Fruit fly (Drosophila melanogaster) whole organism, embryonic: Measurements from ENCODE around the gene CG33098.
A peak's percentile ranks its signal among the peaks of the same experiment; 100 is the strongest.

Experiments
- BEAF-32 ChIP-seq: fragments of 200-800 bp; sonication (Bioruptor generic); optimal IDR thresholded peaks from 3 replicates; lab custom pipeline; 2017; ENCODE audit warnings: missing biosample characterization, missing genetic modification characterization, mild to moderate bottlenecking, moderate library complexity, missing genetic modification reagents
- Bteb2 ChIP-seq: fragments of 200-800 bp; sonication (Bioruptor generic); optimal IDR thresholded peaks from 2 replicates; lab custom pipeline; 2016; ENCODE audit warnings: missing biosample characterization, missing genetic modification characterization
- CG10267 ChIP-seq: fragments of 200-800 bp; sonication (Bioruptor generic); optimal IDR thresholded peaks from 2 replicates; lab custom pipeline; 2018; ENCODE audit warnings: missing biosample characterization, mild to moderate bottlenecking, missing genetic modification characterization, moderate library complexity
- CG12155 ChIP-seq: fragments of 200-800 bp; sonication (Bioruptor generic); optimal IDR thresholded peaks from 3 replicates; lab custom pipeline; 2016; ENCODE audit warnings: missing biosample characterization, missing genetic modification characterization
- CG1233 ChIP-seq: fragments of 200-800 bp; sonication (Bioruptor generic); optimal IDR thresholded peaks from 4 replicates; lab custom pipeline; 2018; ENCODE audit warnings: missing biosample characterization, mild to moderate bottlenecking, missing genetic modification characterization
- CG13296 ChIP-seq: fragments of 200-800 bp; sonication (Bioruptor generic); optimal IDR thresholded peaks from 3 replicates; lab custom pipeline; 2018; ENCODE audit warnings: missing biosample characterization, mild to moderate bottlenecking, missing genetic modification characterization
- CG13624 ChIP-seq: fragments of 200-800 bp; sonication (Bioruptor generic); optimal IDR thresholded peaks from 2 replicates; lab custom pipeline; 2016; ENCODE audit warnings: missing biosample characterization, missing genetic modification characterization
- CG15696 ChIP-seq: fragments of 200-800 bp; sonication (Bioruptor generic); optimal IDR thresholded peaks from 2 replicates; lab custom pipeline; 2019; ENCODE audit warnings: missing biosample characterization, mild to moderate bottlenecking, missing genetic modification characterization, moderate library complexity
- CG16813 ChIP-seq: fragments of 200-800 bp; sonication (Bioruptor generic); IDR thresholded peaks from 3 replicates; pipeline ENCODE4 v1.3.6; 2022; ENCODE audit warnings: missing biosample characterization, missing genetic modification characterization; ENCODE audit not compliant: partially characterized antibody
- CG17361 ChIP-seq: fragments of 200-800 bp; sonication (Bioruptor generic); IDR thresholded peaks from 3 replicates; pipeline ENCODE4 v1.3.6; 2022; ENCODE audit warnings: missing biosample characterization, missing genetic modification characterization
- CG17385 ChIP-seq: fragments of 200-800 bp; sonication (Bioruptor generic); optimal IDR thresholded peaks from 3 replicates; lab custom pipeline; 2018; ENCODE audit warnings: missing biosample characterization, mild to moderate bottlenecking, missing genetic modification characterization
- CG2116 ChIP-seq: fragments of 200-800 bp; sonication (Bioruptor generic); optimal IDR thresholded peaks from 3 replicates; lab custom pipeline; 2018; ENCODE audit warnings: missing biosample characterization, mild to moderate bottlenecking, missing genetic modification characterization
- CG34376 ChIP-seq: fragments of 200-800 bp; sonication (Bioruptor generic); optimal IDR thresholded peaks from 2 replicates; lab custom pipeline; 2018; ENCODE audit warnings: missing biosample characterization, mild to moderate bottlenecking, missing genetic modification characterization
- CG4404 ChIP-seq: fragments of 200-800 bp; sonication (Bioruptor generic); IDR thresholded peaks from 2 replicates; pipeline ENCODE4 v1.3.6; 2022; ENCODE audit warnings: missing biosample characterization, missing genetic modification characterization
- CG4617 ChIP-seq: fragments of 200-800 bp; sonication (Bioruptor generic); optimal IDR thresholded peaks from 3 replicates; lab custom pipeline; 2016; ENCODE audit warnings: missing biosample characterization, missing genetic modification characterization, borderline replicate concordance
- CG4820 ChIP-seq: fragments of 200-800 bp; sonication (Bioruptor generic); optimal IDR thresholded peaks from 3 replicates; lab custom pipeline; 2016; ENCODE audit warnings: missing biosample characterization, missing genetic modification characterization
- CG7357 ChIP-seq: fragments of 200-800 bp; sonication (Bioruptor generic); IDR thresholded peaks from 3 replicates; pipeline ENCODE4 v1.3.6; 2022; ENCODE audit warnings: missing biosample characterization, missing genetic modification characterization
- CG9817 ChIP-seq: fragments of 200-800 bp; sonication (Bioruptor generic); optimal IDR thresholded peaks from 2 replicates; lab custom pipeline; 2018; ENCODE audit warnings: missing biosample characterization, mild to moderate bottlenecking, missing genetic modification characterization, moderate library complexity
- Dbx ChIP-seq: fragments of 200-800 bp; sonication (Bioruptor generic); IDR thresholded peaks from 3 replicates; pipeline ENCODE4 v1.3.6; 2022; ENCODE audit warnings: missing biosample characterization, missing genetic modification characterization
- Drgx ChIP-seq: fragments of 200-800 bp; sonication (Bioruptor generic); IDR thresholded peaks from 2 replicates; pipeline ENCODE4 v1.3.6; 2022; ENCODE audit warnings: missing biosample characterization, missing genetic modification characterization
- MTF-1 ChIP-seq: fragments of 200-800 bp; sonication (Bioruptor generic); optimal IDR thresholded peaks from 2 replicates; lab custom pipeline; 2018; ENCODE audit warnings: missing biosample characterization, mild to moderate bottlenecking, missing genetic modification characterization, borderline replicate concordance
- Nf-YA ChIP-seq: fragments of 200-800 bp; sonication (Bioruptor generic); IDR thresholded peaks from 2 replicates; pipeline ENCODE4 v1.3.6; 2022; ENCODE audit warnings: missing biosample characterization, missing genetic modification characterization
- Pdp1 ChIP-seq, 2 experiments: fragments of 200-800 bp; sonication (Bioruptor generic); optimal IDR thresholded peaks; 3 replicates each; lab custom pipeline; 2016; ENCODE audit warnings: missing biosample characterization in 2 of 2, missing genetic modification characterization in 2 of 2, mild to moderate bottlenecking in 1 of 2, moderate library complexity in 1 of 2
- Ravus ChIP-seq: fragments of 200-800 bp; sonication (Bioruptor generic); IDR thresholded peaks from 2 replicates; pipeline ENCODE4 v1.3.6; 2022; ENCODE audit warnings: missing biosample characterization, missing genetic modification characterization
- Scr ChIP-seq: fragments of 200-800 bp; sonication (Bioruptor generic); IDR thresholded peaks from 2 replicates; pipeline ENCODE4 v1.3.6; 2022; ENCODE audit warnings: missing biosample characterization, missing genetic modification characterization; ENCODE audit not compliant: partially characterized antibody
- Ssrp ChIP-seq: fragments of 200-800 bp; sonication (Bioruptor generic); optimal IDR thresholded peaks from 2 replicates; lab custom pipeline; 2018; ENCODE audit warnings: missing biosample characterization, mild to moderate bottlenecking, missing genetic modification characterization, moderate library complexity
- Usf ChIP-seq: fragments of 200-800 bp; sonication (Bioruptor generic); optimal IDR thresholded peaks from 2 replicates; lab custom pipeline; 2017; ENCODE audit warnings: missing genotype, missing biosample characterization, missing genetic modification characterization
- aop ChIP-seq: fragments of 200-800 bp; sonication (Bioruptor generic); IDR thresholded peaks from 2 replicates; pipeline ENCODE4 v1.3.6; 2022; ENCODE audit warnings: missing biosample characterization, missing genetic modification characterization
- ash1 ChIP-seq: fragments of 200-800 bp; sonication (Bioruptor generic); optimal IDR thresholded peaks from 2 replicates; lab custom pipeline; 2018; ENCODE audit warnings: missing biosample characterization, mild to moderate bottlenecking, missing genetic modification characterization
- chinmo ChIP-seq: fragments of 200-800 bp; sonication (Bioruptor generic); IDR thresholded peaks from 4 replicates; pipeline ENCODE4 v1.3.6; 2022; ENCODE audit warnings: missing biosample characterization, missing genetic modification characterization; ENCODE audit not compliant: partially characterized antibody
- dm ChIP-seq: fragments of 200-800 bp; sonication (Bioruptor generic); optimal IDR thresholded peaks from 3 replicates; lab custom pipeline; 2016; ENCODE audit warnings: missing biosample characterization, missing genetic modification characterization
- dysf ChIP-seq: fragments of 200-800 bp; sonication (Bioruptor generic); IDR thresholded peaks from 3 replicates; pipeline ENCODE4 v1.3.6; 2022; ENCODE audit warnings: missing biosample characterization, missing genetic modification characterization
- fu2 ChIP-seq: fragments of 200-800 bp; sonication (Bioruptor generic); optimal IDR thresholded peaks from 2 replicates; lab custom pipeline; 2016; ENCODE audit warnings: missing biosample characterization, missing genetic modification characterization
- gem ChIP-seq: fragments of 200-800 bp; sonication (Bioruptor generic); optimal IDR thresholded peaks from 2 replicates; lab custom pipeline; 2019; ENCODE audit warnings: missing biosample characterization, mild to moderate bottlenecking, missing genetic modification characterization, moderate library complexity
- ind ChIP-seq: fragments of 200-800 bp; sonication (Bioruptor generic); optimal IDR thresholded peaks from 3 replicates; lab custom pipeline; 2016; ENCODE audit warnings: missing biosample characterization, missing genetic modification characterization
- insv ChIP-seq, 2 experiments: fragments of 200-800 bp; sonication (Bioruptor generic); optimal IDR thresholded peaks; 3 replicates each; lab custom pipeline; 2016 to 2018; ENCODE audit warnings: missing biosample characterization in 2 of 2, missing genetic modification characterization in 2 of 2
- knrl ChIP-seq: fragments of 200-800 bp; sonication (Bioruptor generic); IDR thresholded peaks from 3 replicates; pipeline ENCODE4 v1.3.6; 2022; ENCODE audit warnings: missing biosample characterization, missing genetic modification characterization; ENCODE audit not compliant: partially characterized antibody
- lab ChIP-seq: fragments of 200-800 bp; sonication (Bioruptor generic); optimal IDR thresholded peaks from 3 replicates; lab custom pipeline; 2017; ENCODE audit warnings: missing biosample characterization, missing genetic modification characterization, mild to moderate bottlenecking, moderate library complexity, missing genetic modification reagents
- lilli ChIP-seq: fragments of 200-800 bp; sonication (Bioruptor generic); optimal IDR thresholded peaks from 3 replicates; lab custom pipeline; 2016; ENCODE audit warnings: missing biosample characterization, missing genetic modification characterization
- lmd ChIP-seq: fragments of 200-800 bp; sonication (Bioruptor generic); IDR thresholded peaks from 2 replicates; pipeline ENCODE4 v1.3.6; 2022; ENCODE audit warnings: missing biosample characterization, missing genetic modification characterization
- nerfin-2 ChIP-seq: fragments of 200-800 bp; sonication (Bioruptor generic); IDR thresholded peaks from 2 replicates; pipeline ENCODE4 v1.3.6; 2022; ENCODE audit warnings: missing biosample characterization, missing genetic modification characterization; ENCODE audit not compliant: partially characterized antibody
- pita ChIP-seq: fragments of 200-800 bp; sonication (Bioruptor generic); optimal IDR thresholded peaks from 2 replicates; lab custom pipeline; 2017; ENCODE audit warnings: missing biosample characterization, mild to moderate bottlenecking, missing genetic modification characterization
- sd ChIP-seq: fragments of 200-800 bp; sonication (Bioruptor generic); optimal IDR thresholded peaks from 3 replicates; lab custom pipeline; 2018; ENCODE audit warnings: missing biosample characterization, mild to moderate bottlenecking, missing genetic modification characterization, moderate library complexity
- sens-2 ChIP-seq: fragments of 200-800 bp; sonication (Bioruptor generic); IDR thresholded peaks from 2 replicates; pipeline ENCODE4 v1.3.6; 2022; ENCODE audit warnings: missing biosample characterization, missing genetic modification characterization
- sob ChIP-seq: fragments of 200-800 bp; sonication (Bioruptor generic); IDR thresholded peaks from 2 replicates; pipeline ENCODE4 v1.3.6; 2022; ENCODE audit warnings: missing biosample characterization, missing genetic modification characterization
- sug ChIP-seq: fragments of 200-800 bp; optimal IDR thresholded peaks from 2 replicates; lab custom pipeline; 2019; ENCODE audit warnings: missing biosample characterization, mild to moderate bottlenecking, missing genetic modification characterization, moderate library complexity
- tin ChIP-seq: fragments of 200-800 bp; sonication (Bioruptor generic); optimal IDR thresholded peaks from 3 replicates; lab custom pipeline; 2016; ENCODE audit warnings: missing biosample characterization, missing genetic modification characterization
- twi ChIP-seq: fragments of 200-800 bp; optimal IDR thresholded peaks from 2 replicates; lab custom pipeline; 2019; ENCODE audit warnings: missing biosample characterization, mild to moderate bottlenecking, missing genetic modification characterization, moderate library complexity
- vnd ChIP-seq: fragments of 200-800 bp; sonication (Bioruptor generic); IDR thresholded peaks from 3 replicates; pipeline ENCODE4 v1.3.6; 2022; ENCODE audit warnings: missing biosample characterization, missing genetic modification characterization; ENCODE audit not compliant: partially characterized antibody
- zfh2 ChIP-seq: fragments of 200-800 bp; sonication (Bioruptor generic); optimal IDR thresholded peaks from 2 replicates; lab custom pipeline; 2016; ENCODE audit warnings: missing biosample characterization, missing genetic modification characterization

Gene CG33098

DNA sequence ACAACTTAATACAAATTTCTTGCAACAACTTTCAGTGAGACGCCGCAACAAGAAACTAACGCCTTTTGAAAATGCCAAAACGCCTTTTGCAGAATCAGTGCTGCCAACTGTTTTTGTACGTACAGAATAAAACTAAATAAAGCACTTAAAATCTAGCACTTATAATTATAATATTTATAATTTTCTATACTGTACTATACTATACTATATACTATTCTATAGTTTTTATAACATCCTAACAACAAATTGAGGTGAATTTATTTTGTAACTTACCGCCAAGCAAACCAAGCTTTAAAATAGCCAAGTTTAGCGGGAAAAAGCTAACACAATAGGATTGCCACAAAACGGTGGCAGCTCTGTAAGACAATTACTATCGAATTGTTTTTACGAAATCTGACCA lies 46.8 kb downstream of the CG33098 start, which contains the start of the genes Aos1 and Srlp (continued):
- peak; percentile 9 for TF ChIP-seq Usf (GFP tag; lab: Kevin White, UChicago)
- peak; percentile 50; the same call in 1 of the 2 replicates for TF ChIP-seq Scr (GFP tag; lab: Robert Waterston, UW)
- no peak for TF ChIP-seq MTF-1 (GFP tag; lab: Kevin White, UChicago)
- no peak for TF ChIP-seq CG16813
- TF ChIP-seq ash1 (GFP tag; lab: Kevin White, UChicago) = no peak
- TF ChIP-seq CG15696 = peak; percentile 62
- peak; percentile 47 for TF ChIP-seq tin (GFP tag; lab: Kevin White, UChicago)
- peak; percentile 19 for TF ChIP-seq CG4820 (GFP tag; lab: Kevin White, UChicago)
- peak in 1 of 2 experiments; percentile 27 for TF ChIP-seq Pdp1 (GFP tag; optimal IDR thresholded peaks at IDR 0.05; lab: Kevin White, UChicago)
- TF ChIP-seq insv (GFP tag; optimal IDR thresholded peaks at IDR 0.05; lab: Kevin White, UChicago) = peak in 1 of 2 experiments; percentile 23
- peak; percentile 69 for TF ChIP-seq CG9817 (tag; lab: Kevin White, UChicago)
- no peak for TF ChIP-seq vnd (GFP tag; lab: Robert Waterston, UW)
- TF ChIP-seq aop = no peak
- TF ChIP-seq lab (GFP tag; lab: Kevin White, UChicago) = no peak
- no peak for TF ChIP-seq gem (tag; lab: Kevin White, UChicago)
- TF ChIP-seq CG34376 (GFP tag; lab: Kevin White, UChicago) = peak; percentile 17
- TF ChIP-seq sug (tag; lab: Kevin White, UChicago) = peak; percentile 79
- peak; percentile 45 for TF ChIP-seq CG1233
- TF ChIP-seq lmd (GFP tag; lab: Robert Waterston, UW) = peak; percentile 37; the same call in 1 of the 2 replicates
- peak; percentile 8 for TF ChIP-seq lilli
- 0 out of 3 replicates have a peak, but pooled peaks have one; percentile 44 for TF ChIP-seq Dbx (GFP tag; lab: Robert Waterston, UW)
- no peak for TF ChIP-seq Bteb2 (GFP tag; lab: Kevin White, UChicago)
- TF ChIP-seq CG13296 (GFP tag; lab: Kevin White, UChicago) = peak; percentile 54
- peak; percentile 58 for TF ChIP-seq sd (tag; lab: Kevin White, UChicago)
- TF ChIP-seq pita (GFP tag; lab: Kevin White, UChicago) = no peak
- no peak for TF ChIP-seq Nf-YA (GFP tag; lab: Robert Waterston, UW)
- TF ChIP-seq BEAF-32 (GFP tag; lab: Kevin White, UChicago) = peak; percentile 61
- no peak for TF ChIP-seq CG4404 (GFP tag; lab: Robert Waterston, UW)
- TF ChIP-seq Drgx (GFP tag; lab: Robert Waterston, UW) = no peak
- TF ChIP-seq CG17361 (GFP tag; lab: Robert Waterston, UW) = peak; percentile 77
- TF ChIP-seq CG7357 (GFP tag; lab: Robert Waterston, UW) = no peak
- peak; percentile 18 for TF ChIP-seq zfh2 (GFP tag; lab: Kevin White, UChicago)
- TF ChIP-seq CG17385 (GFP tag; lab: Kevin White, UChicago) = peak; percentile 51
- TF ChIP-seq CG4617 (GFP tag; lab: Kevin White, UChicago) = peak; percentile 72
- no peak for TF ChIP-seq fu2 (GFP tag; lab: Kevin White, UChicago)
- TF ChIP-seq ind (GFP tag; lab: Kevin White, UChicago) = peak; percentile 56
- TF ChIP-seq Ssrp (tag; lab: Kevin White, UChicago) = peak; percentile 48
- TF ChIP-seq chinmo = 0 out of 4 replicates have a peak, but pooled peaks have one; percentile 38
- no peak; the same call in 2 of the 3 replicates for TF ChIP-seq dysf (GFP tag; lab: Robert Waterston, UW)
- TF ChIP-seq Ravus = no peak
- TF ChIP-seq CG10267 (tag; lab: Kevin White, UChicago) = peak; percentile 70
- TF ChIP-seq CG2116 = peak; percentile 59
- peak; percentile 46 for TF ChIP-seq twi (tag; lab: Kevin White, UChicago)
- TF ChIP-seq sob (GFP tag; lab: Robert Waterston, UW) = no peak
- TF ChIP-seq dm (GFP tag; lab: Kevin White, UChicago) = no peak
- 0 out of 3 replicates have a peak, but pooled peaks have one; percentile 36 for TF ChIP-seq knrl (GFP tag; lab: Robert Waterston, UW)
- no peak for TF ChIP-seq sens-2
- no peak for TF ChIP-seq nerfin-2 (GFP tag; lab: Robert Waterston, UW)
- TF ChIP-seq CG13624 (GFP tag; lab: Kevin White, UChicago) = no peak
- TF ChIP-seq CG12155 = peak; percentile 43
